Worm (Caenorhabditis elegans): ENCODE data around the gene T13C5.10.

The T13C5.10 gene

ce11 chrX:6201542-6201941, 13.6 kb downstream of the T13C5.10 start:
- TF ChIP-seq nhr-43 (tag; optimal IDR thresholded peaks at IDR 0.05; ENCODE audit: poor library complexity, severe bottlenecking) (peak; percentile 82), lin-15B (tag; optimal IDR thresholded peaks at IDR 0.05) (no peak), nhr-12 (tag; optimal IDR thresholded peaks at IDR 0.05) (no peak), elt-3 (tag; optimal IDR thresholded peaks at IDR 0.05) (peak in 1 of 3 experiments; percentile 52), ama-1 (optimal IDR thresholded peaks at IDR 0.05) (peak; percentile 65), nhr-25 (tag; optimal IDR thresholded peaks at IDR 0.05) (peak; percentile 54), nhr-23 (tag; optimal IDR thresholded peaks at IDR 0.05) (peak; percentile 97), lsy-12 (tag; optimal IDR thresholded peaks at IDR 0.05) (peak; percentile 5)

ce11 chrX:6202809-6203208, 14.9 kb downstream of the T13C5.10 start:
- no peak for TF ChIP-seq nhr-67 (tag; optimal IDR thresholded peaks at IDR 0.05)
- TF ChIP-seq eor-1 (tag; optimal IDR thresholded peaks at IDR 0.05), result no peak
- no peak for TF ChIP-seq elt-1 (tag; optimal IDR thresholded peaks at IDR 0.05)
- no peak for TF ChIP-seq ztf-4 (tag; optimal IDR thresholded peaks at IDR 0.05)
- TF ChIP-seq ztf-11 (tag; optimal IDR thresholded peaks at IDR 0.05), result no peak
- no peak for TF ChIP-seq fos-1 (tag; optimal IDR thresholded peaks at IDR 0.05)
- TF ChIP-seq ZK546.5 (tag; optimal IDR thresholded peaks at IDR 0.05), result no peak
- TF ChIP-seq elt-2 (tag; optimal IDR thresholded peaks at IDR 0.05), result no peak
- TF ChIP-seq elt-3 (tag; optimal IDR thresholded peaks at IDR 0.05), result no peak
- no peak for TF ChIP-seq jun-1 (tag; optimal IDR thresholded peaks at IDR 0.05)
- no peak for TF ChIP-seq ceh-28 (tag; optimal IDR thresholded peaks at IDR 0.05)

- TF ChIP-seq elt-2 (tag; optimal IDR thresholded peaks at IDR 0.05), result peak; percentile 19
- TF ChIP-seq zag-1 (tag; optimal IDR thresholded peaks at IDR 0.05), result no peak
- no peak for TF ChIP-seq ceh-16 (tag; optimal IDR thresholded peaks at IDR 0.05)
- TF ChIP-seq tbx-2 (tag; optimal IDR thresholded peaks at IDR 0.05), result no peak
- TF ChIP-seq ceh-28 (tag; optimal IDR thresholded peaks at IDR 0.05), result no peak
- no peak for TF ChIP-seq nhr-237 (tag; optimal IDR thresholded peaks at IDR 0.05)
Measured at ce11 chrX:6203315-6203714, 15.4 kb downstream of the T13C5.10 start.

- TF ChIP-seq nhr-28 (tag; optimal IDR thresholded peaks at IDR 0.05) (no peak), ama-1 (optimal IDR thresholded peaks at IDR 0.05) (peak; percentile 51), R02D3.7 (tag; optimal IDR thresholded peaks at IDR 0.05) (no peak), pqm-1 (tag; optimal IDR thresholded peaks at IDR 0.05) (peak; percentile 55), nhr-25 (tag; optimal IDR thresholded peaks at IDR 0.05) (peak; percentile 58), zag-1 (tag; optimal IDR thresholded peaks at IDR 0.05) (no peak), elt-3 (tag; optimal IDR thresholded peaks at IDR 0.05) (no peak), ceh-16 (tag; optimal IDR thresholded peaks at IDR 0.05) (no peak), fkh-10 (GFP tag; optimal IDR thresholded peaks at IDR 0.05) (no peak), egl-5 (tag; optimal IDR thresholded peaks at IDR 0.05) (no peak), tbx-2 (tag; optimal IDR thresholded peaks at IDR 0.05) (no peak), fkh-2 (tag; optimal IDR thresholded peaks at IDR 0.05) (no peak), mml-1 (tag; optimal IDR thresholded peaks at IDR 0.05) (no peak), ceh-9 (tag; optimal IDR thresholded peaks at IDR 0.05) (no peak), nfya-1 (tag; optimal IDR thresholded peaks at IDR 0.05; ENCODE audit: insufficient read depth) (peak; percentile 39), lsy-12 (tag; optimal IDR thresholded peaks at IDR 0.05) (no peak), nhr-76 (tag; optimal IDR thresholded peaks at IDR 0.05) (no peak), elt-1 (tag; optimal IDR thresholded peaks at IDR 0.05) (no peak), nhr-23 (tag; optimal IDR thresholded peaks at IDR 0.05) (no peak), jun-1 (tag; optimal IDR thresholded peaks at IDR 0.05) (no peak), nhr-43 (tag; optimal IDR thresholded peaks at IDR 0.05; ENCODE audit: poor library complexity, severe bottlenecking) (peak; percentile 63), ztf-11 (tag; optimal IDR thresholded peaks at IDR 0.05) (no peak), mdl-1 (tag; optimal IDR thresholded peaks at IDR 0.05) (no peak), lin-15B (tag; optimal IDR thresholded peaks at IDR 0.05) (no peak), ztf-4 (tag; optimal IDR thresholded peaks at IDR 0.05) (peak; percentile 30), unc-39 (tag; optimal IDR thresholded peaks at IDR 0.05) (no peak), elt-2 (tag; optimal IDR thresholded peaks at IDR 0.05) (peak; percentile 15), ceh-82 (tag; optimal IDR thresholded peaks at IDR 0.05) (no peak), aly-2 (tag; optimal IDR thresholded peaks at IDR 0.05) (no peak), nhr-67 (tag; optimal IDR thresholded peaks at IDR 0.05) (no peak), sea-2 (GFP tag; optimal IDR thresholded peaks at IDR 0.05) (no peak), pha-4 (tag; optimal IDR thresholded peaks at IDR 0.05) (peak; percentile 56), nhr-11 (tag; optimal IDR thresholded peaks at IDR 0.05) (no peak), daf-12 (tag; optimal IDR thresholded peaks at IDR 0.05) (no peak), eor-1 (tag; optimal IDR thresholded peaks at IDR 0.05) (no peak), nhr-12 (tag; optimal IDR thresholded peaks at IDR 0.05) (no peak), snpc-4 (tag; optimal IDR thresholded peaks at IDR 0.05) (no peak), nhr-237 (tag; optimal IDR thresholded peaks at IDR 0.05) (no peak), ceh-28 (tag; optimal IDR thresholded peaks at IDR 0.05) (no peak), hmg-11 (tag; optimal IDR thresholded peaks at IDR 0.05) (no peak), unc-62 (GFP tag; optimal IDR thresholded peaks at IDR 0.05) (no peak), egl-27 (tag; optimal IDR thresholded peaks at IDR 0.05) (no peak), nhr-77 (tag; optimal IDR thresholded peaks at IDR 0.05) (no peak)
Measured at ce11 chrX:6204696-6205232, 16.8 kb downstream of the T13C5.10 start, which contains the start of gene bca-1. Gene bca-1, minus strand, starts transcription at chrX:6204746.
